Worm (Caenorhabditis elegans) whole organism, mixed stage, embryonic: ENCODE data around the gene B0302.2.

Source experiments
- M03D4.4 ChIP-seq: sonication (generic microtip); optimal IDR thresholded peaks from 2 replicates; lab custom pipeline; 2017; ENCODE audit warnings: mild to moderate bottlenecking, missing genetic modification characterization, missing compliant biosample characterization
- bed-3 ChIP-seq: fragments of 200-800 bp; sonication (Bioruptor generic); optimal IDR thresholded peaks from 3 replicates; lab custom pipeline; 2018; ENCODE audit warnings: mild to moderate bottlenecking, missing genetic modification characterization, moderate library complexity, missing compliant biosample characterization
- blmp-1 ChIP-seq: fragments of 150-350 bp; optimal IDR thresholded peaks from 2 replicates; lab custom pipeline; 2014; ENCODE audit warnings: missing biosample characterization, missing genetic modification characterization
- ceh-39 ChIP-seq: fragments of 150-350 bp; optimal IDR thresholded peaks from 2 replicates; lab custom pipeline; 2014; ENCODE audit warnings: missing biosample characterization, missing genetic modification characterization
- ceh-43 ChIP-seq: fragments of 200-800 bp; sonication (Bioruptor generic); optimal IDR thresholded peaks from 2 replicates; lab custom pipeline; 2018; ENCODE audit warnings: mild to moderate bottlenecking, missing genetic modification characterization, moderate library complexity, missing compliant biosample characterization
- ceh-83 ChIP-seq: fragments of 200-800 bp; sonication (Bioruptor generic); optimal IDR thresholded peaks from 2 replicates; lab custom pipeline; 2018; ENCODE audit warnings: mild to moderate bottlenecking, missing genetic modification characterization, missing compliant biosample characterization
- ces-1 ChIP-seq: fragments of 150-350 bp; optimal IDR thresholded peaks from 2 replicates; lab custom pipeline; 2014; ENCODE audit warnings: missing biosample characterization, missing genetic modification reagents, missing genetic modification characterization
- cnd-1 ChIP-seq: fragments of 200-800 bp; sonication (Bioruptor generic); optimal IDR thresholded peaks from 2 replicates; lab custom pipeline; 2018; ENCODE audit warnings: mild to moderate bottlenecking, missing genetic modification characterization, missing compliant biosample characterization
- drap-1 ChIP-seq: fragments of 200-800 bp; sonication (Bioruptor generic); optimal IDR thresholded peaks from 3 replicates; lab custom pipeline; 2018; ENCODE audit warnings: mild to moderate bottlenecking, missing genetic modification characterization, missing compliant biosample characterization
- elt-1 ChIP-seq: sonication (generic microtip); optimal IDR thresholded peaks from 2 replicates; lab custom pipeline; 2017; ENCODE audit warnings: missing genetic modification characterization, mild to moderate bottlenecking, missing compliant biosample characterization, antibody characterized with exemption, moderate library complexity, borderline replicate concordance; ENCODE audit not compliant: insufficient read depth
- elt-3 ChIP-seq: fragments of 150-350 bp; optimal IDR thresholded peaks from 2 replicates; lab custom pipeline; 2014; ENCODE audit warnings: missing biosample characterization, missing genetic modification characterization
- flh-1 ChIP-seq: fragments of 200-800 bp; sonication (Bioruptor generic); optimal IDR thresholded peaks from 2 replicates; lab custom pipeline; 2018; ENCODE audit warnings: mild to moderate bottlenecking, missing genetic modification characterization, moderate library complexity, missing compliant biosample characterization
- ham-2 ChIP-seq: fragments of 200-800 bp; sonication (Bioruptor generic); optimal IDR thresholded peaks from 2 replicates; lab custom pipeline; 2018; ENCODE audit warnings: mild to moderate bottlenecking, missing genetic modification characterization, missing compliant biosample characterization
- hlh-1 ChIP-seq: fragments of 150-350 bp; optimal IDR thresholded peaks from 2 replicates; lab custom pipeline; 2014; ENCODE audit warnings: missing biosample characterization, missing genetic modification reagents, missing genetic modification characterization
- lin-13 ChIP-seq: fragments of 150-350 bp; optimal IDR thresholded peaks from 2 replicates; lab custom pipeline; 2014; ENCODE audit warnings: missing biosample characterization, missing genetic modification characterization
- lin-32 ChIP-seq: fragments of 200-800 bp; sonication (Bioruptor generic); optimal IDR thresholded peaks from 2 replicates; lab custom pipeline; 2018; ENCODE audit warnings: mild to moderate bottlenecking, missing genetic modification characterization, missing compliant biosample characterization
- lsy-2 ChIP-seq: fragments of 150-350 bp; optimal IDR thresholded peaks from 2 replicates; lab custom pipeline; 2014; ENCODE audit warnings: missing biosample characterization, missing genetic modification characterization
- mab-5 ChIP-seq: fragments of 150-350 bp; optimal IDR thresholded peaks from 2 replicates; lab custom pipeline; 2014; ENCODE audit warnings: missing biosample characterization, missing genetic modification characterization
- mep-1 ChIP-seq: fragments of 150-350 bp; optimal IDR thresholded peaks from 2 replicates; lab custom pipeline; 2017; ENCODE audit warnings: missing biosample characterization, missing genetic modification reagents, missing genetic modification characterization, inconsistent platforms
- mls-2 ChIP-seq: sonication (generic microtip); optimal IDR thresholded peaks from 2 replicates; lab custom pipeline; 2016; ENCODE audit warnings: mild to moderate bottlenecking, missing genetic modification characterization, moderate library complexity, missing compliant biosample characterization
- nhr-12 ChIP-seq: fragments of 150-350 bp; optimal IDR thresholded peaks from 2 replicates; lab custom pipeline; 2014; ENCODE audit warnings: missing biosample characterization, missing genetic modification characterization
- nhr-2 ChIP-seq: fragments of 150-350 bp; optimal IDR thresholded peaks from 2 replicates; lab custom pipeline; 2014; ENCODE audit warnings: missing biosample characterization, missing genetic modification characterization
- nhr-237 ChIP-seq: fragments of 150-350 bp; optimal IDR thresholded peaks from 2 replicates; lab custom pipeline; 2014; ENCODE audit warnings: missing biosample characterization, missing genetic modification characterization
- nhr-28 ChIP-seq: fragments of 150-350 bp; optimal IDR thresholded peaks from 2 replicates; lab custom pipeline; 2014; ENCODE audit warnings: missing biosample characterization, missing genetic modification characterization
- pha-4 ChIP-seq: fragments of 150-350 bp; optimal IDR thresholded peaks from 2 replicates; lab custom pipeline; 2018; ENCODE audit warnings: missing biosample characterization, missing genetic modification reagents, missing genetic modification characterization
- sem-2 ChIP-seq: fragments of 200-800 bp; sonication (Bioruptor generic); optimal IDR thresholded peaks from 2 replicates; lab custom pipeline; 2018; ENCODE audit warnings: mild to moderate bottlenecking, missing genetic modification characterization, missing compliant biosample characterization
- sptf-1 ChIP-seq: sonication (generic microtip); optimal IDR thresholded peaks from 2 replicates; lab custom pipeline; 2017; ENCODE audit warnings: mild to moderate bottlenecking, missing genetic modification characterization, moderate library complexity, missing compliant biosample characterization
- tbx-8 ChIP-seq: fragments of 200-800 bp; sonication (Bioruptor generic); optimal IDR thresholded peaks from 2 replicates; lab custom pipeline; 2018; ENCODE audit warnings: mild to moderate bottlenecking, missing genetic modification characterization, moderate library complexity, missing compliant biosample characterization
- unc-120 ChIP-seq: sonication (generic microtip); optimal IDR thresholded peaks from 2 replicates; lab custom pipeline; 2017; ENCODE audit warnings: missing genetic modification characterization, missing compliant biosample characterization; ENCODE audit not compliant: poor library complexity, severe bottlenecking
- unc-39 ChIP-seq: fragments of 150-350 bp; optimal IDR thresholded peaks from 2 replicates; lab custom pipeline; 2014; ENCODE audit warnings: missing biosample characterization, missing genetic modification characterization
- unc-62 ChIP-seq: fragments of 150-350 bp; optimal IDR thresholded peaks from 2 replicates; lab custom pipeline; 2014; ENCODE audit warnings: missing biosample characterization, missing genetic modification reagents, missing genetic modification characterization
- zip-8 ChIP-seq: fragments of 150-350 bp; optimal IDR thresholded peaks from 2 replicates; lab custom pipeline; 2014; ENCODE audit warnings: missing biosample characterization, missing genetic modification characterization
- ztf-11 ChIP-seq: fragments of 150-350 bp; optimal IDR thresholded peaks from 2 replicates; lab custom pipeline; 2014; ENCODE audit warnings: missing biosample characterization, missing genetic modification characterization

B0302.2 gene

DNA sequence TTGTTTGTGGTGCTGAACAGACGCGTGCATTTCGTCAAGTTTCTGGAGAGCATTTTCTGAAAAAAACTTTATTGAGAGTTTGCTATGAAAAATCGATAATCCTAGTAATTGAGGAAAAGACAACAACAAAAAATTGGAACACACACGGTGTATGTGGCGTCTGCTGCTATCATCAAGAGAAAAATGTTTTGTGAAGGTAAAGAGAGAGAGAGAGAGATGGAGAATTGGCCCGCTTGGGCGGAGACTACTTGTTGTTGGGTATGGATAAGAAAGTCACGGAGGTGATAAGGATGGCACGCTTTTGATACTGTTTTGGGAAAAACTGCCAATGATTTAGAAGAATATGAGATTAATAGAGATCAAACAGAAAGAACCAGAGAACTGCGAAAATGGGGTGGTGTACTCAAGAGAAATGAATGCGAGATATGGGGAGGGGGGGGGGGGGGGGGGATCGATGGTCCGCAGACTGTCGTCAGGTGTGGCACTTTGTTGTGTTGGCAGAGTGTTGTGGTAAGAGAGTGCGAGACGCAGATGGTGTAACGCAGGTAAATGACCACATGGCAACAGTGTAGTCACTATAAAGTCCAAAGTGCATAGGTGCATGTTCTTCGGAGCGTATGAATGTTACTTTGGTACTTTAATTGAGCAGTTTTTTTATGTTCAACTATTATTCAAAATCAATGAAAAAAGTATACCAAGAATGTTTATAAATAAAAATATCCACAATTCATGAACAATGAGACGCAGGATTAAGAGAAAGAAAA lies 38.9 kb downstream of the B0302.2 start, which contains the start of gene acdh-7:
Gene acdh-7 (minus strand): TSS at position 56 of the 764 bp plus-strand sequence.
- TF ChIP-seq elt-1 (tag; lab: Kevin White, UChicago) (no peak), ham-2 (GFP tag; lab: Kevin White, UChicago) (no peak), sptf-1 (no peak), unc-120 (tag; lab: Kevin White, UChicago) (no peak), lin-32 (GFP tag; lab: Kevin White, UChicago) (peak; percentile 35), zip-8 (no peak), nhr-12 (tag; lab: Kevin White, UChicago) (peak; percentile 69), cnd-1 (tag; lab: Kevin White, UChicago) (peak; percentile 36), hlh-1 (tag; lab: Kevin White, UChicago) (peak; percentile 31), lsy-2 (tag; lab: Kevin White, UChicago) (no peak), M03D4.4 (peak; percentile 25), nhr-2 (tag; lab: Kevin White, UChicago) (no peak), unc-39 (tag; lab: Kevin White, UChicago) (no peak), sem-2 (GFP tag; lab: Kevin White, UChicago) (no peak)

ce11 chrX:17221873-17222525 lies 43.7 kb downstream of the B0302.2 start, which contains the start of gene rab-6.2:
rab-6.2 (plus strand) TSS chrX:17222475.
- TF ChIP-seq mab-5 (no peak), flh-1 (GFP tag; lab: Kevin White, UChicago) (no peak), lin-32 (GFP tag; lab: Kevin White, UChicago) (no peak), unc-120 (tag; lab: Kevin White, UChicago) (no peak), nhr-2 (tag; lab: Kevin White, UChicago) (peak; percentile 75), ces-1 (peak; percentile 12), mep-1 (tag; lab: Kevin White, UChicago) (peak; percentile 15), hlh-1 (tag; lab: Kevin White, UChicago) (no peak), elt-3 (tag; lab: Kevin White, UChicago) (no peak), nhr-28 (no peak), ztf-11 (tag; lab: Kevin White, UChicago) (no peak), ceh-43 (GFP tag; lab: Kevin White, UChicago) (no peak), drap-1 (GFP tag; lab: Kevin White, UChicago) (no peak), lin-13 (tag; lab: Kevin White, UChicago) (no peak), sptf-1 (peak; percentile 9), blmp-1 (tag; lab: Kevin White, UChicago) (no peak), unc-39 (tag; lab: Kevin White, UChicago) (no peak), ceh-39 (no peak), cnd-1 (tag; lab: Kevin White, UChicago) (peak; percentile 32), unc-62 (no peak), nhr-12 (tag; lab: Kevin White, UChicago) (no peak), ham-2 (GFP tag; lab: Kevin White, UChicago) (peak; percentile 45), mls-2 (tag; lab: Kevin White, UChicago) (no peak), bed-3 (no peak), tbx-8 (GFP tag; lab: Kevin White, UChicago) (no peak), pha-4 (no peak), sem-2 (GFP tag; lab: Kevin White, UChicago) (no peak), nhr-237 (tag; lab: Kevin White, UChicago) (no peak), ceh-83 (GFP tag; lab: Kevin White, UChicago) (no peak), M03D4.4 (no peak)

DNA sequence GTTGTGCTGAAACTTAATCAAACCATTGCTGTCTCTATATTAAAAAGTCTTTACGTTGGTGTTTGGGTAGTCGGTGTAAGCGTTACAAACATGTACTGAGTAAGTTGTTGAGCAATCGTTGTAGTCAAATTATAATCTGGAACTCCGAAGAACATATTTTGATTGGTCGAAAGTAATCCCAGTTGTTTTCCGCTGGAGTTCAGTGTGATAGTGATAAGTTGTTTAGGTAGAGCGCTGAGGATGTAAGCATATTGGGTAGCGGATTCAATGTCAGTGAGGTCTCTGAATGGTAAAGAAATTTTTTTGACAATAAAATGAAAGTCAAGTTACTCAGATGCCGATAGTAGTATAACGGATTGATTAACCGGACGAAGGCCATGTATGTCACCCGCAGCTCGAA lies 49.0 kb downstream of the B0302.2 start:
- no peak for TF ChIP-seq hlh-1 (tag; lab: Kevin White, UChicago)
- no peak for TF ChIP-seq lin-13 (tag; lab: Kevin White, UChicago)
- no peak for TF ChIP-seq ces-1
- no peak for TF ChIP-seq ztf-11 (tag; lab: Kevin White, UChicago)
- TF ChIP-seq unc-39 (tag; lab: Kevin White, UChicago): no peak
